Worm (Caenorhabditis elegans): ENCODE data around the gene Y17G7B.20.

DNA sequence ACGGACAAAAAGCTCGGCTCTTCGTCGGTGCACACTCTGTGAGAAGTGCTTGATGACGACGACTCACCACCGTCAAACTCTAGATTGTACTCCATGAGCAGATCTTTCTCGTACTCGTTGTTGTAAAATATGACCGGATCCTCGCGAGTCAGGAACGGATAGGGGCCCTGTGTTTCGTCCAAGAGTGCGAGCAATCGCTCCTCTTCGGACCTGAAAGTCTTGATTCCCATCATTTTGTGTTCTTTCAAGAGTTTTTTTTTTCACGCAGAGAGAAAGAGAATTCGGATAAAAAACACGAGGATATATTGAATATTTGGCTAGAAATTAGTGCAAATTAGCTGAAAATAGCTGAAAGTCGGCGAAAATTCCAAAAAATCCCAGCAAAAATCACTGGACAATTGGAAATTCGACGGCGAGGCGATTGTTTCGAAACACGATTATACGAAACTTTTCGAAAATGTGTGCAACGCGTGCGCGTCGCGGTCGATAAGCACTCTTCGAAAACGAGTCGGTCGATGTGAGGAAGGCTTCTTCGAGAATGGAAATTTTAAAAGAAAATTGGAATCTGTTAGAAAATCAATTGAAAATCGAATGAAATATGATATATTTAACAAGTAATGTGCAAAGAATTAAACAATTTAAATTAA, at the start of gene Y17G7B.20, which contains the start of gene ash-2:
- TF ChIP-seq ceh-9 (tag; optimal IDR thresholded peaks at IDR 0.05), result no peak
- no peak for TF ChIP-seq hlh-30 (tag; optimal IDR thresholded peaks at IDR 0.05; ENCODE audit: insufficient read depth)
- no peak for TF ChIP-seq lim-6 (tag; optimal IDR thresholded peaks at IDR 0.05)
